Worm (Caenorhabditis elegans) whole organism, mixed stage, embryonic: ENCODE data around the gene F07G6.12.

Experiments used
- M03D4.4 ChIP-seq: sonication (generic microtip); optimal IDR thresholded peaks from 2 replicates; lab custom pipeline; 2017; ENCODE audit warnings: mild to moderate bottlenecking, missing genetic modification characterization, missing compliant biosample characterization
- bed-3 ChIP-seq: fragments of 200-800 bp; sonication (Bioruptor generic); optimal IDR thresholded peaks from 3 replicates; lab custom pipeline; 2018; ENCODE audit warnings: mild to moderate bottlenecking, missing genetic modification characterization, moderate library complexity, missing compliant biosample characterization
- blmp-1 ChIP-seq: fragments of 150-350 bp; optimal IDR thresholded peaks from 2 replicates; lab custom pipeline; 2014; ENCODE audit warnings: missing biosample characterization, missing genetic modification characterization
- ceh-39 ChIP-seq: fragments of 150-350 bp; optimal IDR thresholded peaks from 2 replicates; lab custom pipeline; 2014; ENCODE audit warnings: missing biosample characterization, missing genetic modification characterization
- ceh-83 ChIP-seq: fragments of 200-800 bp; sonication (Bioruptor generic); optimal IDR thresholded peaks from 2 replicates; lab custom pipeline; 2018; ENCODE audit warnings: mild to moderate bottlenecking, missing genetic modification characterization, missing compliant biosample characterization
- ces-1 ChIP-seq: fragments of 150-350 bp; optimal IDR thresholded peaks from 2 replicates; lab custom pipeline; 2014; ENCODE audit warnings: missing biosample characterization, missing genetic modification reagents, missing genetic modification characterization
- cnd-1 ChIP-seq: fragments of 200-800 bp; sonication (Bioruptor generic); optimal IDR thresholded peaks from 2 replicates; lab custom pipeline; 2018; ENCODE audit warnings: mild to moderate bottlenecking, missing genetic modification characterization, missing compliant biosample characterization
- drap-1 ChIP-seq: fragments of 200-800 bp; sonication (Bioruptor generic); optimal IDR thresholded peaks from 3 replicates; lab custom pipeline; 2018; ENCODE audit warnings: mild to moderate bottlenecking, missing genetic modification characterization, missing compliant biosample characterization
- elt-1 ChIP-seq: sonication (generic microtip); optimal IDR thresholded peaks from 2 replicates; lab custom pipeline; 2017; ENCODE audit warnings: missing genetic modification characterization, mild to moderate bottlenecking, missing compliant biosample characterization, antibody characterized with exemption, moderate library complexity, borderline replicate concordance; ENCODE audit not compliant: insufficient read depth
- elt-3 ChIP-seq: fragments of 150-350 bp; optimal IDR thresholded peaks from 2 replicates; lab custom pipeline; 2014; ENCODE audit warnings: missing biosample characterization, missing genetic modification characterization
- flh-1 ChIP-seq: fragments of 200-800 bp; sonication (Bioruptor generic); optimal IDR thresholded peaks from 2 replicates; lab custom pipeline; 2018; ENCODE audit warnings: mild to moderate bottlenecking, missing genetic modification characterization, moderate library complexity, missing compliant biosample characterization
- ham-2 ChIP-seq: fragments of 200-800 bp; sonication (Bioruptor generic); optimal IDR thresholded peaks from 2 replicates; lab custom pipeline; 2018; ENCODE audit warnings: mild to moderate bottlenecking, missing genetic modification characterization, missing compliant biosample characterization
- hlh-1 ChIP-seq: fragments of 150-350 bp; optimal IDR thresholded peaks from 2 replicates; lab custom pipeline; 2014; ENCODE audit warnings: missing biosample characterization, missing genetic modification reagents, missing genetic modification characterization
- lin-13 ChIP-seq: fragments of 150-350 bp; optimal IDR thresholded peaks from 2 replicates; lab custom pipeline; 2014; ENCODE audit warnings: missing biosample characterization, missing genetic modification characterization
- lin-32 ChIP-seq: fragments of 200-800 bp; sonication (Bioruptor generic); optimal IDR thresholded peaks from 2 replicates; lab custom pipeline; 2018; ENCODE audit warnings: mild to moderate bottlenecking, missing genetic modification characterization, missing compliant biosample characterization
- lsy-2 ChIP-seq: fragments of 150-350 bp; optimal IDR thresholded peaks from 2 replicates; lab custom pipeline; 2014; ENCODE audit warnings: missing biosample characterization, missing genetic modification characterization
- mab-5 ChIP-seq: fragments of 150-350 bp; optimal IDR thresholded peaks from 2 replicates; lab custom pipeline; 2014; ENCODE audit warnings: missing biosample characterization, missing genetic modification characterization
- mep-1 ChIP-seq: fragments of 150-350 bp; optimal IDR thresholded peaks from 2 replicates; lab custom pipeline; 2017; ENCODE audit warnings: missing biosample characterization, missing genetic modification reagents, missing genetic modification characterization, inconsistent platforms
- mls-2 ChIP-seq: sonication (generic microtip); optimal IDR thresholded peaks from 2 replicates; lab custom pipeline; 2016; ENCODE audit warnings: mild to moderate bottlenecking, missing genetic modification characterization, moderate library complexity, missing compliant biosample characterization
- nhr-12 ChIP-seq: fragments of 150-350 bp; optimal IDR thresholded peaks from 2 replicates; lab custom pipeline; 2014; ENCODE audit warnings: missing biosample characterization, missing genetic modification characterization
- nhr-2 ChIP-seq: fragments of 150-350 bp; optimal IDR thresholded peaks from 2 replicates; lab custom pipeline; 2014; ENCODE audit warnings: missing biosample characterization, missing genetic modification characterization
- nhr-237 ChIP-seq: fragments of 150-350 bp; optimal IDR thresholded peaks from 2 replicates; lab custom pipeline; 2014; ENCODE audit warnings: missing biosample characterization, missing genetic modification characterization
- nhr-28 ChIP-seq: fragments of 150-350 bp; optimal IDR thresholded peaks from 2 replicates; lab custom pipeline; 2014; ENCODE audit warnings: missing biosample characterization, missing genetic modification characterization
- nhr-76 ChIP-seq: sonication (generic microtip); optimal IDR thresholded peaks from 2 replicates; lab custom pipeline; 2017; ENCODE audit warnings: missing biosample characterization, missing genetic modification characterization
- pha-4 ChIP-seq: fragments of 150-350 bp; optimal IDR thresholded peaks from 2 replicates; lab custom pipeline; 2018; ENCODE audit warnings: missing biosample characterization, missing genetic modification reagents, missing genetic modification characterization
- sem-2 ChIP-seq: fragments of 200-800 bp; sonication (Bioruptor generic); optimal IDR thresholded peaks from 2 replicates; lab custom pipeline; 2018; ENCODE audit warnings: mild to moderate bottlenecking, missing genetic modification characterization, missing compliant biosample characterization
- snpc-4 ChIP-seq: fragments of 150-350 bp; optimal IDR thresholded peaks from 2 replicates; lab custom pipeline; 2014; ENCODE audit warnings: missing biosample characterization, missing genetic modification characterization
- unc-120 ChIP-seq: sonication (generic microtip); optimal IDR thresholded peaks from 2 replicates; lab custom pipeline; 2017; ENCODE audit warnings: missing genetic modification characterization, missing compliant biosample characterization; ENCODE audit not compliant: poor library complexity, severe bottlenecking
- unc-39 ChIP-seq: fragments of 150-350 bp; optimal IDR thresholded peaks from 2 replicates; lab custom pipeline; 2014; ENCODE audit warnings: missing biosample characterization, missing genetic modification characterization
- unc-62 ChIP-seq: fragments of 150-350 bp; optimal IDR thresholded peaks from 2 replicates; lab custom pipeline; 2014; ENCODE audit warnings: missing biosample characterization, missing genetic modification reagents, missing genetic modification characterization
- zip-8 ChIP-seq: fragments of 150-350 bp; optimal IDR thresholded peaks from 2 replicates; lab custom pipeline; 2014; ENCODE audit warnings: missing biosample characterization, missing genetic modification characterization
- ztf-11 ChIP-seq: fragments of 150-350 bp; optimal IDR thresholded peaks from 2 replicates; lab custom pipeline; 2014; ENCODE audit warnings: missing biosample characterization, missing genetic modification characterization

The F07G6.12 gene

ce11 chrX:1703049-1703448 is 33.0 kb upstream of the F07G6.12 start:
- TF ChIP-seq unc-39 (tag; lab: Kevin White, UChicago) (no peak), nhr-28 (tag; lab: Kevin White, UChicago) (no peak)

- TF ChIP-seq flh-1 (GFP tag; lab: Kevin White, UChicago) (no peak), nhr-76 (tag; lab: Kevin White, UChicago) (no peak), nhr-12 (tag; lab: Kevin White, UChicago) (no peak), M03D4.4 (tag; lab: Kevin White, UChicago) (no peak), ham-2 (GFP tag; lab: Kevin White, UChicago) (no peak), sem-2 (no peak), cnd-1 (tag; lab: Kevin White, UChicago) (no peak), ztf-11 (no peak), mls-2 (tag; lab: Kevin White, UChicago) (no peak), nhr-237 (no peak), elt-1 (tag; lab: Kevin White, UChicago) (no peak), ceh-83 (GFP tag; lab: Kevin White, UChicago) (no peak), pha-4 (tag; lab: Kevin White, UChicago) (no peak), lsy-2 (no peak), ceh-39 (tag; lab: Kevin White, UChicago) (no peak)
Measured at ce11 chrX:1703840-1704239, 32.2 kb upstream of the F07G6.12 start, which contains the start of gene C36C9.5. Gene C36C9.5 (minus strand): TSS chrX:1703940.

ce11 chrX:1706538-1706937 is 29.5 kb upstream of the F07G6.12 start, which contains the start of gene F07G6.5:
Gene F07G6.5 (minus strand): TSS chrX:1706638.
- TF ChIP-seq nhr-12 (tag; lab: Kevin White, UChicago) (no peak), zip-8 (tag; lab: Kevin White, UChicago) (no peak), lin-32 (GFP tag; lab: Kevin White, UChicago) (no peak), unc-120 (tag; lab: Kevin White, UChicago) (no peak), ham-2 (GFP tag; lab: Kevin White, UChicago) (no peak), hlh-1 (tag; lab: Kevin White, UChicago) (no peak), ces-1 (no peak), flh-1 (GFP tag; lab: Kevin White, UChicago) (no peak)

ce11 chrX:1712538-1712937 is 23.5 kb upstream of the F07G6.12 start, which contains the start of gene fbxa-52:
Gene fbxa-52 (minus strand): TSS chrX:1712638.
- TF ChIP-seq elt-1 (tag; lab: Kevin White, UChicago) (no peak), nhr-2 (tag; lab: Kevin White, UChicago) (no peak), blmp-1 (tag; lab: Kevin White, UChicago) (no peak), snpc-4 (tag; lab: Kevin White, UChicago) (no peak), lin-13 (tag; lab: Kevin White, UChicago) (no peak), drap-1 (GFP tag; lab: Kevin White, UChicago) (no peak)

ce11 chrX:1718479-1718878 is 17.6 kb upstream of the F07G6.12 start, which contains the start of gene fbxa-53:
Gene fbxa-53 (minus strand): TSS chrX:1718579.
- TF ChIP-seq unc-120 (tag; lab: Kevin White, UChicago) = no peak
- TF ChIP-seq nhr-76 (tag; lab: Kevin White, UChicago) = no peak
- TF ChIP-seq flh-1 (GFP tag; lab: Kevin White, UChicago) = no peak
- no peak for TF ChIP-seq unc-62
- no peak for TF ChIP-seq bed-3 (GFP tag; lab: Kevin White, UChicago)
- TF ChIP-seq nhr-237 = no peak
- no peak for TF ChIP-seq sem-2
- TF ChIP-seq cnd-1 (tag; lab: Kevin White, UChicago) = no peak
- TF ChIP-seq pha-4 (tag; lab: Kevin White, UChicago) = no peak
- TF ChIP-seq nhr-28 (tag; lab: Kevin White, UChicago) = no peak
- no peak for TF ChIP-seq mls-2 (tag; lab: Kevin White, UChicago)
- TF ChIP-seq lin-13 (tag; lab: Kevin White, UChicago) = no peak
- TF ChIP-seq blmp-1 (tag; lab: Kevin White, UChicago) = no peak

ce11 chrX:1720359-1720758 is 15.7 kb upstream of the F07G6.12 start, which contains the start of gene F07G6.8:
Gene F07G6.8 (minus strand): TSS chrX:1720459.
- TF ChIP-seq nhr-2 (tag; lab: Kevin White, UChicago) (no peak), ztf-11 (no peak), elt-3 (no peak), bed-3 (GFP tag; lab: Kevin White, UChicago) (no peak), mep-1 (no peak), unc-62 (no peak), hlh-1 (tag; lab: Kevin White, UChicago) (no peak), snpc-4 (tag; lab: Kevin White, UChicago) (no peak), lin-13 (tag; lab: Kevin White, UChicago) (no peak), unc-120 (tag; lab: Kevin White, UChicago) (no peak), ces-1 (no peak), mab-5 (tag; lab: Kevin White, UChicago) (no peak), ham-2 (GFP tag; lab: Kevin White, UChicago) (no peak)
- TF ChIP-seq, all 35 proteins: peak for 0
